Fruit fly (Drosophila melanogaster) whole organism, pupa: ENCODE results near the gene elB.

ENCODE experiments used
- CG10348 ChIP-seq: fragments of 200-800 bp; sonication (Bioruptor generic); IDR thresholded peaks from 2 replicates; pipeline ENCODE4 v1.3.6; 2022; ENCODE audit warnings: missing biosample characterization, missing genetic modification characterization
- CG14655 ChIP-seq: fragments of 200-800 bp; sonication (Bioruptor generic); optimal IDR thresholded peaks from 3 replicates; lab custom pipeline; 2017; ENCODE audit warnings: mild to moderate bottlenecking, missing biosample characterization, missing genetic modification reagents, missing genetic modification characterization
- CG34367 ChIP-seq: fragments of 200-800 bp; sonication (Bioruptor generic); optimal IDR thresholded peaks from 2 replicates; lab custom pipeline; 2018; ENCODE audit warnings: missing biosample characterization, mild to moderate bottlenecking, missing genetic modification characterization
- CG8159 ChIP-seq: fragments of 200-800 bp; sonication (Bioruptor generic); optimal IDR thresholded peaks from 3 replicates; lab custom pipeline; 2018; ENCODE audit warnings: missing biosample characterization, mild to moderate bottlenecking, missing genetic modification characterization, moderate library complexity
- EcR ChIP-seq: fragments of 200-800 bp; sonication (Bioruptor generic); optimal IDR thresholded peaks from 3 replicates; lab custom pipeline; 2019; ENCODE audit warnings: missing biosample characterization, missing genetic modification characterization, mild to moderate bottlenecking, moderate library complexity, missing genetic modification reagents
- fd96Ca ChIP-seq: fragments of 200-800 bp; sonication (Bioruptor generic); IDR thresholded peaks from 3 replicates; pipeline ENCODE4 v1.3.6; 2022; ENCODE audit warnings: missing biosample characterization, missing genetic modification characterization

DNA sequence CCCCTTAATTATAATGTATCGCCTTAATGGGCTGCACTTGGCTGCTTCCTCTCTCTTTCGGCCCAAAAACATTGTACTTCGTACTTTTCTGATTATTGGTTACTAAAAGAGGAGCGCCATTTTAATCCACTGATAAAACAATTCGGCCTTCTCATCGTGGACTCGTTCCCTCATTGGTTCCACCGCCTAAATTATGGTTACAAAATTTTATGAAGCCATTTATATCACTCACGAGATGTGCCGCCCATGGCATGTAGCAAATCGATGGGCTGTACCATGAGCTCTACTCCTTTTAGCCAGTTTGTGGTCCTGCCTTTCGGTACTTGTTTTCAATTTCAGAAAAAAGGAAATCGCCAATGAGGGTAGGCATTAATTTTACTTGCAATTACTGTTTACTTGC, 40.5 kb downstream of the elB start:
- no peak for TF ChIP-seq EcR (GFP tag; lab: Kevin White, UChicago)
- TF ChIP-seq fd96Ca (GFP tag; lab: Robert Waterston, UW), result no peak
- TF ChIP-seq CG34367 (tag; lab: Kevin White, UChicago), result no peak
- TF ChIP-seq CG10348 (GFP tag; lab: Robert Waterston, UW), result no peak
- no peak for TF ChIP-seq CG14655 (GFP tag; lab: Kevin White, UChicago)
- TF ChIP-seq CG8159, result no peak
